Worm (Caenorhabditis elegans) whole organism, young adult: ENCODE measurements around the gene ess-2.

Experiments
- B0261.1 ChIP-seq: sonication (generic microtip); optimal IDR thresholded peaks from 2 replicates; lab custom pipeline; 2016; ENCODE audit warnings: mild to moderate bottlenecking, missing genetic modification characterization, moderate library complexity, missing compliant biosample characterization
- B0336.3 ChIP-seq: fragments of 200-800 bp; sonication (Bioruptor generic); IDR thresholded peaks from 2 replicates; pipeline ENCODE4 v1.3.6; 2022; ENCODE audit warnings: missing genetic modification characterization, missing compliant biosample characterization
- C06A6.2 ChIP-seq: fragments of 200-800 bp; sonication (Bioruptor generic); conservative IDR thresholded peaks from 2 replicates; pipeline ENCODE4 v1.3.6; 2022; ENCODE audit warnings: missing genetic modification characterization, missing compliant biosample characterization
- F10E7.11 ChIP-seq: sonication (generic microtip); optimal IDR thresholded peaks from 2 replicates; lab custom pipeline; 2017; ENCODE audit warnings: mild to moderate bottlenecking, missing genetic modification characterization, moderate library complexity, missing compliant biosample characterization
- F23B12.7 ChIP-seq: sonication (generic microtip); optimal IDR thresholded peaks from 2 replicates; lab custom pipeline; 2017; ENCODE audit warnings: missing genetic modification characterization, mild to moderate bottlenecking, missing compliant biosample characterization, antibody characterized with exemption, moderate library complexity; ENCODE audit not compliant: insufficient read depth
- T26A5.8 ChIP-seq: sonication (generic microtip); optimal IDR thresholded peaks from 2 replicates; lab custom pipeline; 2016; ENCODE audit warnings: missing genetic modification characterization, missing compliant biosample characterization
- Y67H2A.10 ChIP-seq: fragments of 200-800 bp; sonication (Bioruptor generic); conservative IDR thresholded peaks from 2 replicates; pipeline ENCODE4 v1.3.6; 2022; ENCODE audit warnings: missing genetic modification reagents, missing genetic modification characterization, missing compliant biosample characterization
- Y95B8A.8 ChIP-seq: fragments of 200-800 bp; sonication (Bioruptor generic); IDR thresholded peaks from 2 replicates; pipeline ENCODE4 v1.3.6; 2022; ENCODE audit warnings: missing genetic modification reagents, missing genetic modification characterization, missing compliant biosample characterization
- ama-1 ChIP-seq, 3 experiments: fragments of 150-350 bp in 1 of 3; sonication (generic microtip) in 2 of 3; optimal IDR thresholded peaks; 2 replicates each; lab custom pipeline; 2014 to 2018; ENCODE audit warnings: missing biosample characterization in 2 of 3, missing genetic modification characterization in 2 of 3, missing genetic modification reagents in 2 of 3
- aptf-3 ChIP-seq: fragments of 200-800 bp; sonication (Bioruptor generic); IDR thresholded peaks from 2 replicates; pipeline ENCODE4 v1.3.6; 2022; ENCODE audit warnings: missing genetic modification characterization, missing compliant biosample characterization
- atf-7 ChIP-seq: sonication (generic microtip); optimal IDR thresholded peaks from 2 replicates; lab custom pipeline; 2017; ENCODE audit warnings: mild to moderate bottlenecking, missing genetic modification characterization, missing compliant biosample characterization
- bed-2 ChIP-seq: fragments of 200-800 bp; sonication (Bioruptor generic); IDR thresholded peaks from 2 replicates; pipeline ENCODE4 v1.3.6; 2022; ENCODE audit warnings: missing genetic modification reagents, missing genetic modification characterization, missing compliant biosample characterization
- cebp-2 ChIP-seq: fragments of 200-800 bp; sonication (Bioruptor generic); IDR thresholded peaks from 2 replicates; pipeline ENCODE4 v1.3.6; 2022; ENCODE audit warnings: missing genetic modification characterization, missing compliant biosample characterization
- ceh-91 ChIP-seq: fragments of 200-800 bp; sonication (Bioruptor generic); IDR thresholded peaks from 2 replicates; pipeline ENCODE4 v1.3.6; 2022; ENCODE audit warnings: missing genetic modification reagents, missing genetic modification characterization, missing compliant biosample characterization
- dox-1 ChIP-seq: fragments of 200-800 bp; sonication (Bioruptor generic); IDR thresholded peaks from 2 replicates; pipeline ENCODE4 v1.3.6; 2022; ENCODE audit warnings: missing genetic modification reagents, missing genetic modification characterization, missing compliant biosample characterization
- egl-18 ChIP-seq: fragments of 200-800 bp; sonication (Bioruptor generic); IDR thresholded peaks from 2 replicates; pipeline ENCODE4 v1.3.6; 2022; ENCODE audit warnings: missing genetic modification reagents, missing genetic modification characterization, missing compliant biosample characterization
- fkh-3 ChIP-seq: sonication (generic microtip); optimal IDR thresholded peaks from 2 replicates; lab custom pipeline; 2016; ENCODE audit warnings: mild to moderate bottlenecking, missing genetic modification characterization, missing compliant biosample characterization
- him-1 ChIP-seq: sonication (generic microtip); optimal IDR thresholded peaks from 2 replicates; lab custom pipeline; 2016; ENCODE audit warnings: missing genotype, missing genetic modification reagents, missing genetic modification characterization, missing compliant biosample characterization
- hmg-1.2 ChIP-seq: fragments of 200-800 bp; sonication (Bioruptor generic); IDR thresholded peaks from 2 replicates; pipeline ENCODE4 v1.3.6; 2022; ENCODE audit warnings: missing genetic modification reagents, missing genetic modification characterization, missing compliant biosample characterization
- hsf-1 ChIP-seq: fragments of 200-800 bp; sonication (Bioruptor generic); IDR thresholded peaks from 2 replicates; pipeline ENCODE4 v1.3.6; 2022; ENCODE audit warnings: missing genetic modification reagents, missing genetic modification characterization, missing compliant biosample characterization
- lag-1 ChIP-seq: fragments of 200-800 bp; sonication (Bioruptor generic); IDR thresholded peaks from 2 replicates; pipeline ENCODE4 v1.3.6; 2022; ENCODE audit warnings: missing genetic modification reagents, missing genetic modification characterization, missing compliant biosample characterization
- lin-26 ChIP-seq: fragments of 200-800 bp; sonication (Bioruptor generic); IDR thresholded peaks from 2 replicates; pipeline ENCODE4 v1.3.6; 2022; ENCODE audit warnings: missing genetic modification reagents, missing genetic modification characterization, missing compliant biosample characterization
- lin-54 ChIP-seq: fragments of 200-800 bp; sonication (Bioruptor generic); optimal IDR thresholded peaks from 2 replicates; lab custom pipeline; 2018; ENCODE audit warnings: mild to moderate bottlenecking, missing genetic modification characterization, missing compliant biosample characterization
- lsy-27 ChIP-seq: sonication (generic microtip); optimal IDR thresholded peaks from 2 replicates; lab custom pipeline; 2017; ENCODE audit warnings: missing genetic modification characterization, mild to moderate bottlenecking, missing compliant biosample characterization, antibody characterized with exemption, missing genotype, borderline replicate concordance; ENCODE audit not compliant: insufficient read depth
- madf-3 ChIP-seq: fragments of 200-800 bp; sonication (Bioruptor generic); IDR thresholded peaks from 2 replicates; pipeline ENCODE4 v1.3.6; 2022; ENCODE audit warnings: missing genetic modification reagents, missing genetic modification characterization, missing compliant biosample characterization
- madf-6 ChIP-seq: fragments of 200-800 bp; sonication (Bioruptor generic); IDR thresholded peaks from 2 replicates; pipeline ENCODE4 v1.3.6; 2022; ENCODE audit warnings: missing genetic modification reagents, missing genetic modification characterization, missing compliant biosample characterization
- mxl-1 ChIP-seq: sonication (generic microtip); optimal IDR thresholded peaks from 2 replicates; lab custom pipeline; 2016; ENCODE audit warnings: missing genetic modification characterization, missing compliant biosample characterization
- nhr-179 ChIP-seq: sonication (generic microtip); optimal IDR thresholded peaks from 2 replicates; lab custom pipeline; 2016; ENCODE audit warnings: mild to moderate bottlenecking, missing genetic modification characterization, missing compliant biosample characterization
- rec-8 ChIP-seq, 2 experiments: sonication (generic microtip); optimal IDR thresholded peaks; 2 replicates each; lab custom pipeline; 2016; ENCODE audit warnings: mild to moderate bottlenecking in 2 of 2, missing genetic modification characterization in 2 of 2, missing genetic modification reagents in 2 of 2, missing genotype in 2 of 2, missing biosample characterization in 1 of 2, missing compliant biosample characterization in 1 of 2, moderate library complexity in 1 of 2
- sdz-38 ChIP-seq: sonication (generic microtip); optimal IDR thresholded peaks from 2 replicates; lab custom pipeline; 2016; ENCODE audit warnings: missing genotype, missing genetic modification characterization, missing compliant biosample characterization
- snpc-3.4 ChIP-seq: sonication (generic microtip); optimal IDR thresholded peaks from 2 replicates; lab custom pipeline; 2017; ENCODE audit warnings: missing genetic modification characterization, mild to moderate bottlenecking, missing compliant biosample characterization, antibody characterized with exemption, moderate library complexity, missing genotype, missing genetic modification reagents
- tbp1 ChIP-seq: fragments of 200-800 bp; sonication (Bioruptor generic); optimal IDR thresholded peaks from 2 replicates; lab custom pipeline; 2018; ENCODE audit warnings: mild to moderate bottlenecking, missing genetic modification characterization, missing compliant biosample characterization
- tbx-9 ChIP-seq: sonication (generic microtip); optimal IDR thresholded peaks from 2 replicates; lab custom pipeline; 2016; ENCODE audit warnings: borderline replicate concordance, missing genetic modification characterization, inconsistent platforms, missing compliant biosample characterization
- unc-62 ChIP-seq: fragments of 150-350 bp; optimal IDR thresholded peaks from 2 replicates; lab custom pipeline; 2014; ENCODE audit warnings: missing biosample characterization, missing genetic modification reagents, missing genetic modification characterization
- zfh-2 ChIP-seq: fragments of 200-800 bp; sonication (Bioruptor generic); conservative IDR thresholded peaks from 2 replicates; pipeline ENCODE4 v1.3.6; 2022; ENCODE audit warnings: missing genetic modification reagents, missing genetic modification characterization, missing compliant biosample characterization
- ztf-22 ChIP-seq: fragments of 200-800 bp; sonication (Bioruptor generic); optimal IDR thresholded peaks from 2 replicates; lab custom pipeline; 2018; ENCODE audit warnings: mild to moderate bottlenecking, missing genetic modification characterization, moderate library complexity, missing compliant biosample characterization
- ztf-26 ChIP-seq: sonication (generic microtip); optimal IDR thresholded peaks from 2 replicates; lab custom pipeline; 2017; ENCODE audit warnings: missing genetic modification characterization, missing compliant biosample characterization
- ztf-28 ChIP-seq: fragments of 200-800 bp; sonication (Bioruptor generic); IDR thresholded peaks from 2 replicates; pipeline ENCODE4 v1.3.6; 2022; ENCODE audit warnings: missing genetic modification reagents, missing genetic modification characterization, missing compliant biosample characterization
- ztf-6 ChIP-seq: fragments of 200-800 bp; sonication (Bioruptor generic); IDR thresholded peaks from 2 replicates; pipeline ENCODE4 v1.3.6; 2022; ENCODE audit warnings: missing genetic modification reagents, missing genetic modification characterization, missing compliant biosample characterization

ess-2 gene

DNA sequence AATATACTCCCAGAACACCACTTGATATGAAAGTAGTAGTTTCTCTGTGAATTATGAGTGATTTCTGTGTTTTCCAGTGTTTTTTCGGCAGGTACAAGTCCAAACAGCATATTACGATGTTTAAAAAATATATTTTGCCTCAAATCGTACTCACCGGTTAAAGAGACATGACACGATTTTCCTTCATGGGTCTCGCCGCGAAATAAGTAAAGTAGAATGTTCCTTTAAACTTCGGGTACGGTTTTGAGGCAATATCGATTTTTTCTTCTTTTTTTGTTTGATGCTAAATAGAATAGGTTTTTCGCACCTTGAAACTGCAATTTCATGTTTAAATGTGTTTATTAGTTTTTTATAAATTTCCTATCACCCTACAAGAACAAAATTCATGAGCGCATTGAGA is 1.8 kb upstream of the ess-2 start (continued):
- TF ChIP-seq rec-8 (tag; optimal IDR thresholded peaks at IDR 0.05; lab: Kevin White, UChicago) (no peak), C06A6.2 (GFP tag; lab: Robert Waterston, UW) (no peak), lag-1 (no peak), tbx-9 (tag; lab: Kevin White, UChicago) (no peak), him-1 (tag; lab: Kevin White, UChicago) (no peak), mxl-1 (tag; lab: Kevin White, UChicago) (no peak), F10E7.11 (tag; lab: Kevin White, UChicago) (no peak), madf-6 (GFP tag; lab: Robert Waterston, UW) (peak; percentile 83), ztf-6 (GFP tag; lab: Robert Waterston, UW) (no peak), dox-1 (GFP tag; lab: Robert Waterston, UW) (no peak), T26A5.8 (tag; lab: Kevin White, UChicago) (no peak), ztf-22 (GFP tag; lab: Kevin White, UChicago) (no peak), lsy-27 (tag; lab: Kevin White, UChicago) (no peak), Y67H2A.10 (GFP tag; lab: Robert Waterston, UW) (no peak), zfh-2 (no peak), fkh-3 (tag; lab: Kevin White, UChicago) (no peak), lin-54 (GFP tag; lab: Kevin White, UChicago) (no peak), nhr-179 (tag; lab: Kevin White, UChicago) (no peak)

DNA sequence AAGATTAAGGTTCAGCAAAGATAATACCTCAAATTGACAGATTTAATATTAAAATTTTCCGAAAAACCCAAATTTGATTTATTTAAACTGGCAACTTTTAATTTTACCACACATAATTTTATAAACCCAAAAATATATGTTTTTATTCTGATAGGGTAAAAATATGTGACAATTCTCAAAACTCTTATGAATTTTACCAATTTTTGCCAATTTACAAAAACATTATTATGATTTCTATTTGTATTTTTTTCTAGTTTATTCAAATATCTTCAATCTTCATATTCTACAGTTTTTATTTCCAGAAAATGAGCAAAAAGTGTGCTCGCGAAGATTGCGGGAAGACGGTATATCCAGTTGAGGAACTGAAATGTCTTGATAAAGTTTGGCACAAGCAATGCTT is 6.3 kb downstream of the ess-2 start, which contains the start of gene F42H10.3:
F42H10.3 (plus strand) TSS at position 301 of the 400 bp plus-strand sequence.
- TF ChIP-seq ztf-26, result no peak
- no peak for TF ChIP-seq sdz-38 (tag; lab: Kevin White, UChicago)
- TF ChIP-seq hsf-1 (GFP tag; lab: Robert Waterston, UW), result no peak
- no peak for TF ChIP-seq hmg-1.2 (GFP tag; lab: Robert Waterston, UW)
- TF ChIP-seq tbx-9 (tag; lab: Kevin White, UChicago), result no peak
- no peak for TF ChIP-seq Y95B8A.8 (GFP tag; lab: Robert Waterston, UW)
- TF ChIP-seq cebp-2 (GFP tag; lab: Robert Waterston, UW), result no peak
- no peak for TF ChIP-seq aptf-3 (GFP tag; lab: Robert Waterston, UW)
- no peak for TF ChIP-seq F10E7.11 (tag; lab: Kevin White, UChicago)
- TF ChIP-seq lin-54 (GFP tag; lab: Kevin White, UChicago), result no peak
- TF ChIP-seq nhr-179 (tag; lab: Kevin White, UChicago), result no peak
- TF ChIP-seq B0261.1 (tag; lab: Kevin White, UChicago), result no peak
- TF ChIP-seq B0336.3, result no peak
- TF ChIP-seq lag-1, result no peak
- no peak for TF ChIP-seq ama-1 (optimal IDR thresholded peaks at IDR 0.05; lab: Kevin White, UChicago)
- no peak for TF ChIP-seq ama-1 (GFP tag; optimal IDR thresholded peaks at IDR 0.05; lab: Kevin White, UChicago)
- TF ChIP-seq bed-2, result no peak
- no peak for TF ChIP-seq madf-3 (GFP tag; lab: Robert Waterston, UW)
- TF ChIP-seq egl-18 (GFP tag; lab: Robert Waterston, UW), result no peak
- TF ChIP-seq F23B12.7 (tag; lab: Kevin White, UChicago), result no peak

DNA sequence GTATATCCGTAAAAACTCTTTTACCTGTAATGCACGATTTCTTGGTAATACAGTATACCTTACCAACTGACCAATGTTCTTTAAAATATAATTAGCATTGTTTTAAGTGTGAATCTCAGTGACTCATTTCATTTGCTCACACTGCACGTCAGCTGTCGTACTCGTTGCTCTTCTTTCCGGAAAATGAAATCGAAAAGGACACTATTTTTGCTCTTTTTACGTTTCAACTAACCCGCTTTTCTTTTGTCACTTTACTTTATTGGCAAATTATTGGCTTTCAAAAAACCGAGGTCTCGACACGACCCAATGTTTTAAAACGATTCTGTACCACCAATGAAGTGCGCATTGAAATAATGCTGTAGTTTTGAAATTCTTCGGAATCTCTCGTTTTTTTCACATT is 9.8 kb downstream of the ess-2 start, which contains the start of gene F42H10.6:
F42H10.6 (minus strand) TSS at position 101 of the 400 bp plus-strand sequence.
- TF ChIP-seq unc-62 (GFP tag; lab: Kevin White, UChicago), result no peak
- no peak for TF ChIP-seq ceh-91 (GFP tag; lab: Robert Waterston, UW)
- TF ChIP-seq lin-26, result no peak
- TF ChIP-seq snpc-3.4, result no peak
- no peak for TF ChIP-seq atf-7 (tag; lab: Kevin White, UChicago)
- no peak for TF ChIP-seq ztf-28 (GFP tag; lab: Robert Waterston, UW)
- TF ChIP-seq ztf-6 (GFP tag; lab: Robert Waterston, UW), result no peak
- TF ChIP-seq tbp1 (GFP tag; lab: Kevin White, UChicago), result no peak
